Worm (Caenorhabditis elegans) whole organism, mixed stage, embryonic: ENCODE data around the gene F53H4.6.
A peak's percentile ranks its signal among the peaks of the same experiment; 100 is the strongest.

ENCODE experiments used
- M03D4.4 ChIP-seq: sonication (generic microtip); optimal IDR thresholded peaks from 2 replicates; lab custom pipeline; 2017; ENCODE audit warnings: mild to moderate bottlenecking, missing genetic modification characterization, missing compliant biosample characterization
- bed-3 ChIP-seq: fragments of 200-800 bp; sonication (Bioruptor generic); optimal IDR thresholded peaks from 3 replicates; lab custom pipeline; 2018; ENCODE audit warnings: mild to moderate bottlenecking, missing genetic modification characterization, moderate library complexity, missing compliant biosample characterization
- blmp-1 ChIP-seq: fragments of 150-350 bp; optimal IDR thresholded peaks from 2 replicates; lab custom pipeline; 2014; ENCODE audit warnings: missing biosample characterization, missing genetic modification characterization
- ceh-39 ChIP-seq: fragments of 150-350 bp; optimal IDR thresholded peaks from 2 replicates; lab custom pipeline; 2014; ENCODE audit warnings: missing biosample characterization, missing genetic modification characterization
- ceh-43 ChIP-seq: fragments of 200-800 bp; sonication (Bioruptor generic); optimal IDR thresholded peaks from 2 replicates; lab custom pipeline; 2018; ENCODE audit warnings: mild to moderate bottlenecking, missing genetic modification characterization, moderate library complexity, missing compliant biosample characterization
- ceh-83 ChIP-seq: fragments of 200-800 bp; sonication (Bioruptor generic); optimal IDR thresholded peaks from 2 replicates; lab custom pipeline; 2018; ENCODE audit warnings: mild to moderate bottlenecking, missing genetic modification characterization, missing compliant biosample characterization
- ces-1 ChIP-seq: fragments of 150-350 bp; optimal IDR thresholded peaks from 2 replicates; lab custom pipeline; 2014; ENCODE audit warnings: missing biosample characterization, missing genetic modification reagents, missing genetic modification characterization
- cnd-1 ChIP-seq: fragments of 200-800 bp; sonication (Bioruptor generic); optimal IDR thresholded peaks from 2 replicates; lab custom pipeline; 2018; ENCODE audit warnings: mild to moderate bottlenecking, missing genetic modification characterization, missing compliant biosample characterization
- drap-1 ChIP-seq: fragments of 200-800 bp; sonication (Bioruptor generic); optimal IDR thresholded peaks from 3 replicates; lab custom pipeline; 2018; ENCODE audit warnings: mild to moderate bottlenecking, missing genetic modification characterization, missing compliant biosample characterization
- elt-1 ChIP-seq: sonication (generic microtip); optimal IDR thresholded peaks from 2 replicates; lab custom pipeline; 2017; ENCODE audit warnings: missing genetic modification characterization, mild to moderate bottlenecking, missing compliant biosample characterization, antibody characterized with exemption, moderate library complexity, borderline replicate concordance; ENCODE audit not compliant: insufficient read depth
- flh-1 ChIP-seq: fragments of 200-800 bp; sonication (Bioruptor generic); optimal IDR thresholded peaks from 2 replicates; lab custom pipeline; 2018; ENCODE audit warnings: mild to moderate bottlenecking, missing genetic modification characterization, moderate library complexity, missing compliant biosample characterization
- ham-2 ChIP-seq: fragments of 200-800 bp; sonication (Bioruptor generic); optimal IDR thresholded peaks from 2 replicates; lab custom pipeline; 2018; ENCODE audit warnings: mild to moderate bottlenecking, missing genetic modification characterization, missing compliant biosample characterization
- lin-13 ChIP-seq: fragments of 150-350 bp; optimal IDR thresholded peaks from 2 replicates; lab custom pipeline; 2014; ENCODE audit warnings: missing biosample characterization, missing genetic modification characterization
- lsy-2 ChIP-seq: fragments of 150-350 bp; optimal IDR thresholded peaks from 2 replicates; lab custom pipeline; 2014; ENCODE audit warnings: missing biosample characterization, missing genetic modification characterization
- mab-5 ChIP-seq: fragments of 150-350 bp; optimal IDR thresholded peaks from 2 replicates; lab custom pipeline; 2014; ENCODE audit warnings: missing biosample characterization, missing genetic modification characterization
- mep-1 ChIP-seq: fragments of 150-350 bp; optimal IDR thresholded peaks from 2 replicates; lab custom pipeline; 2017; ENCODE audit warnings: missing biosample characterization, missing genetic modification reagents, missing genetic modification characterization, inconsistent platforms
- mls-2 ChIP-seq: sonication (generic microtip); optimal IDR thresholded peaks from 2 replicates; lab custom pipeline; 2016; ENCODE audit warnings: mild to moderate bottlenecking, missing genetic modification characterization, moderate library complexity, missing compliant biosample characterization
- nhr-12 ChIP-seq: fragments of 150-350 bp; optimal IDR thresholded peaks from 2 replicates; lab custom pipeline; 2014; ENCODE audit warnings: missing biosample characterization, missing genetic modification characterization
- nhr-2 ChIP-seq: fragments of 150-350 bp; optimal IDR thresholded peaks from 2 replicates; lab custom pipeline; 2014; ENCODE audit warnings: missing biosample characterization, missing genetic modification characterization
- nhr-237 ChIP-seq: fragments of 150-350 bp; optimal IDR thresholded peaks from 2 replicates; lab custom pipeline; 2014; ENCODE audit warnings: missing biosample characterization, missing genetic modification characterization
- nhr-28 ChIP-seq: fragments of 150-350 bp; optimal IDR thresholded peaks from 2 replicates; lab custom pipeline; 2014; ENCODE audit warnings: missing biosample characterization, missing genetic modification characterization
- nhr-76 ChIP-seq: sonication (generic microtip); optimal IDR thresholded peaks from 2 replicates; lab custom pipeline; 2017; ENCODE audit warnings: missing biosample characterization, missing genetic modification characterization
- pha-4 ChIP-seq: fragments of 150-350 bp; optimal IDR thresholded peaks from 2 replicates; lab custom pipeline; 2018; ENCODE audit warnings: missing biosample characterization, missing genetic modification reagents, missing genetic modification characterization
- sem-2 ChIP-seq: fragments of 200-800 bp; sonication (Bioruptor generic); optimal IDR thresholded peaks from 2 replicates; lab custom pipeline; 2018; ENCODE audit warnings: mild to moderate bottlenecking, missing genetic modification characterization, missing compliant biosample characterization
- snpc-4 ChIP-seq: fragments of 150-350 bp; optimal IDR thresholded peaks from 2 replicates; lab custom pipeline; 2014; ENCODE audit warnings: missing biosample characterization, missing genetic modification characterization
- sptf-1 ChIP-seq: sonication (generic microtip); optimal IDR thresholded peaks from 2 replicates; lab custom pipeline; 2017; ENCODE audit warnings: mild to moderate bottlenecking, missing genetic modification characterization, moderate library complexity, missing compliant biosample characterization
- tbx-8 ChIP-seq: fragments of 200-800 bp; sonication (Bioruptor generic); optimal IDR thresholded peaks from 2 replicates; lab custom pipeline; 2018; ENCODE audit warnings: mild to moderate bottlenecking, missing genetic modification characterization, moderate library complexity, missing compliant biosample characterization
- unc-120 ChIP-seq: sonication (generic microtip); optimal IDR thresholded peaks from 2 replicates; lab custom pipeline; 2017; ENCODE audit warnings: missing genetic modification characterization, missing compliant biosample characterization; ENCODE audit not compliant: poor library complexity, severe bottlenecking
- unc-39 ChIP-seq: fragments of 150-350 bp; optimal IDR thresholded peaks from 2 replicates; lab custom pipeline; 2014; ENCODE audit warnings: missing biosample characterization, missing genetic modification characterization
- unc-62 ChIP-seq: fragments of 150-350 bp; optimal IDR thresholded peaks from 2 replicates; lab custom pipeline; 2014; ENCODE audit warnings: missing biosample characterization, missing genetic modification reagents, missing genetic modification characterization
- zip-8 ChIP-seq: fragments of 150-350 bp; optimal IDR thresholded peaks from 2 replicates; lab custom pipeline; 2014; ENCODE audit warnings: missing biosample characterization, missing genetic modification characterization
- ztf-11 ChIP-seq: fragments of 150-350 bp; optimal IDR thresholded peaks from 2 replicates; lab custom pipeline; 2014; ENCODE audit warnings: missing biosample characterization, missing genetic modification characterization

The F53H4.6 gene

DNA sequence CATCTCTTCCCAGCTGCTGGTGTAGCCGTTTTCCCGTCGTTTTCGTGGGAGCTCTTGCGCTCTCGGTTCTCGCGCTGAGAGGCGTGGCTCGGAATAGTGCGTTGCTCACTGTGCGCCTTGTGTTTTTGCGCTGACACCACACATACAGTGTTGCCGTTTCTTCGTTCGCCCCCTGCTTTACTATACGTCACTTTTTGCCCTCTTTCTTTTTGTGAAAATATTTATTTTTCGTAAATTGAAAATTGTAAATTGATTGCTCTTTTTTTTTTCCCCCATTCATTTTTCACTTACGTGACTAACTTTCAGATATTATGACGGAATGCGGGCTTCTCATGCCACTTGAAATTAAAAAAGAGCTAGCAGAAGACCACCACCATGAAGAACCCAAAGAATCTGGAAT lies 18.4 kb upstream of the F53H4.6 start, which contains the start of gene gmeb-2:
Gene gmeb-2, plus strand, starts transcription at position 301 of the 400 bp plus-strand sequence.
- TF ChIP-seq mls-2 (tag; lab: Kevin White, UChicago) (no peak), drap-1 (no peak), ztf-11 (no peak), tbx-8 (GFP tag; lab: Kevin White, UChicago) (no peak), nhr-12 (tag; lab: Kevin White, UChicago) (no peak)
- TF ChIP-seq, all 35 proteins: peak for 0

ce11 chrX:15876936-15877335 lies 16.5 kb upstream of the F53H4.6 start:
- TF ChIP-seq ham-2 = peak; percentile 53
- TF ChIP-seq bed-3 (GFP tag; lab: Kevin White, UChicago) = no peak
- peak; percentile 46 for TF ChIP-seq mls-2 (tag; lab: Kevin White, UChicago)
- no peak for TF ChIP-seq ztf-11
- no peak for TF ChIP-seq snpc-4 (tag; lab: Kevin White, UChicago)
- no peak for TF ChIP-seq unc-120 (tag; lab: Kevin White, UChicago)
- TF ChIP-seq unc-62 (GFP tag; lab: Kevin White, UChicago) = no peak
- no peak for TF ChIP-seq ceh-39
- TF ChIP-seq nhr-2 (tag; lab: Kevin White, UChicago) = no peak
- TF ChIP-seq nhr-237 (tag; lab: Kevin White, UChicago) = no peak
- TF ChIP-seq M03D4.4 (tag; lab: Kevin White, UChicago) = peak; percentile 42
- TF ChIP-seq cnd-1 (tag; lab: Kevin White, UChicago) = peak; percentile 59
- TF ChIP-seq blmp-1 (tag; lab: Kevin White, UChicago) = no peak
- TF ChIP-seq sptf-1 (tag; lab: Kevin White, UChicago) = peak; percentile 60
- TF ChIP-seq elt-1 (tag; lab: Kevin White, UChicago) = no peak
- TF ChIP-seq pha-4 = no peak
- no peak for TF ChIP-seq zip-8 (tag; lab: Kevin White, UChicago)
- no peak for TF ChIP-seq ceh-83 (GFP tag; lab: Kevin White, UChicago)
- no peak for TF ChIP-seq drap-1

DNA sequence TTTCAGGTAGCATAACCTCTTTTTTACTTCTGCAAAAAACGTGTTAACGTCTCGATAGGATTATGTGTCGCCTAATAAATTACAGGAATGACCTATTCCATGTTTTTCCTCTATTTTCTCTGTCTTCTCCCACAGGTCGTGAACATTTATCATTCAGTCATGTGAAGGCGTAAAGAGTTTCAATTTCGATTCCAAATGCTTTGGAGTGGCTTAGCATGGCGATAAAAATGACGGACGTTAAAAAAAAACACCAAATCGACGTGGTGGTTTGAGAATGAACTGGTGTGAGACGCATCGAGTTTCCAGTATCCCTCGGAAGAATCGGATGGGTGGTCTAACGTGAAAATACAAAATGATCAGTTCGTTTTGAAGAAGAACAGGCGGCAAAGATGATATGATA lies 9.2 kb upstream of the F53H4.6 start:
- no peak for TF ChIP-seq sem-2 (GFP tag; lab: Kevin White, UChicago)

DNA sequence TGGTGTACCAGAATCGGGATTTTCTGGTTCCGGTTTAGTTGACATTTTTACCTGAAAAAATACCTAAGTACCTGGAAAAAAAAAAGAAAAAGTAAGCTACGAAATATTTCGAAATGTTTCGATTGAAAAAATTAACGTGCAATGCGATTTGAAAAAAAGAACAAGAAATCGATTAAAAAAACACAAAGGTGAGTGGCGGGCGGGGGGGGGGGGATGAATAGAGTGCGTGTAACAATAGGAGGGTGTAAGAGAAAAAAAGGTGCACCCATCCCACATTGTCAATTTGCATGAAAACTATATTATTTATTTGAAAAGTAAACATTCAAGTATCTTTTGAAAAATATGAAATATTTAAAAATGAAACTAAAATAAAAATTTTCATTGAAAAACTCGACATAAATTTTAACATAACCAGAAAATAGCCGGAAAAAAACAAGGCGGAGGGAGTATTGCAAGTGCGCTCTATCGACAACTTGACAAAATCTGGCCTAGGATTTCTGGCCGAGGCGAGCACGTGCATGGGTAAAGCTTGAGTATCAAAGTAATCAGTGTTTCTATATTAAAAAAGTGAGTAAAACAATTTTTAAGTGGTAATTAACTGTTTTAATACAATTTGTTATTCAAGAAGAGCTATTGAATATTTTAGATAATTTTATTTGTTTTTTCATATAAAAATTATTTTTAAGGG lies 5.6 kb upstream of the F53H4.6 start, which contains the start of the genes csb-1 and F53H4.4:
Gene csb-1, minus strand, starts transcription at position 51 of the 688 bp plus-strand sequence.
Gene F53H4.4, plus strand, starts transcription at position 520 of the 688 bp plus-strand sequence.
- no peak for TF ChIP-seq flh-1 (GFP tag; lab: Kevin White, UChicago)
- TF ChIP-seq sptf-1 (tag; lab: Kevin White, UChicago) = peak; percentile 11
- TF ChIP-seq lsy-2 = peak; percentile 16
- TF ChIP-seq lin-13 (tag; lab: Kevin White, UChicago) = peak; percentile 37
- TF ChIP-seq mep-1 (tag; lab: Kevin White, UChicago) = peak; percentile 84

DNA sequence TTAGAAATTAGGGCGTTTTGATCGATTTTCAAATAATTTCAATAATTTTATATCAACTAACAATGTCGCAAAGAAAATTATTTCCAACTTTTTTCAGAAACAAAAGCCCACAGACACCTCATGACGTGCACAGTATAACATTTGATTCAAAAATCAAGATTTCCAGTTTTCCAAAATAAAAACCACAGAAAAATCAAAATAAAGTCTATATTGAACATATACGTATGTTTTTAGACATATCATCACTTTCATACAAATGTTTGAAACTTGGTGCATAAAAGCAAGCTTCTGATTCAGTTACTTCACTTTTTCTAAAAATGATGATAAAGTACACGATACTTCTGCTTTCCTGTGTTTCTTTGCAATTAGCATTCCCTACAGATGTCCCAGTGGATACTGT lies 3.6 kb downstream of the F53H4.6 start, which contains the start of gene F53H4.2:
Gene F53H4.2, plus strand, starts transcription at position 301 of the 400 bp plus-strand sequence.
- TF ChIP-seq nhr-237 (tag; lab: Kevin White, UChicago) = no peak
- TF ChIP-seq unc-39 (tag; lab: Kevin White, UChicago) = no peak
- TF ChIP-seq lsy-2 = no peak
- no peak for TF ChIP-seq nhr-28 (tag; lab: Kevin White, UChicago)
- no peak for TF ChIP-seq flh-1 (GFP tag; lab: Kevin White, UChicago)
- no peak for TF ChIP-seq bed-3 (GFP tag; lab: Kevin White, UChicago)
- TF ChIP-seq nhr-2 (tag; lab: Kevin White, UChicago) = no peak
- no peak for TF ChIP-seq lin-13 (tag; lab: Kevin White, UChicago)
- TF ChIP-seq nhr-12 (tag; lab: Kevin White, UChicago) = no peak
- no peak for TF ChIP-seq mab-5 (tag; lab: Kevin White, UChicago)
- no peak for TF ChIP-seq ces-1 (GFP tag; lab: Kevin White, UChicago)
- no peak for TF ChIP-seq ceh-43 (GFP tag; lab: Kevin White, UChicago)
- no peak for TF ChIP-seq ceh-83 (GFP tag; lab: Kevin White, UChicago)
- no peak for TF ChIP-seq pha-4
- no peak for TF ChIP-seq tbx-8 (GFP tag; lab: Kevin White, UChicago)
- no peak for TF ChIP-seq M03D4.4 (tag; lab: Kevin White, UChicago)
- no peak for TF ChIP-seq nhr-76 (tag; lab: Kevin White, UChicago)
- TF ChIP-seq ztf-11 = no peak
- TF ChIP-seq sem-2 (GFP tag; lab: Kevin White, UChicago) = no peak
- no peak for TF ChIP-seq elt-1 (tag; lab: Kevin White, UChicago)
